Fruit fly (Drosophila melanogaster): ENCODE measurements around the gene Ibf2.

Ibf2 gene

dm6 chr3R:9258252-9259225 lies at the start of gene Ibf2, which contains the start of gene Ibf1 (continued):
- TF ChIP-seq Dek (tag; optimal IDR thresholded peaks at IDR 0.05): no peak
- TF ChIP-seq CG4404 (GFP tag; IDR thresholded peaks at IDR 0.05): no peak
- TF ChIP-seq CG7786 (GFP tag; optimal IDR thresholded peaks at IDR 0.05): no peak

- TF ChIP-seq CG3407 (GFP tag; optimal IDR thresholded peaks at IDR 0.05) (no peak), nerfin-1 (tag; optimal IDR thresholded peaks at IDR 0.05) (no peak), Hr39 (optimal IDR thresholded peaks at IDR 0.05) (peak; percentile 74), dan (GFP tag; IDR thresholded peaks at IDR 0.05) (0 out of 2 replicates have a peak, but pooled peaks have one; percentile 23), exex (tag; optimal IDR thresholded peaks at IDR 0.05) (no peak), Hmx (GFP tag; optimal IDR thresholded peaks at IDR 0.05) (no peak), fd96Cb (tag; optimal IDR thresholded peaks at IDR 0.05) (no peak), CG6175 (GFP tag; IDR thresholded peaks at IDR 0.05) (no peak), rib (GFP tag; IDR thresholded peaks at IDR 0.05) (no peak), CG9215 (GFP tag; IDR thresholded peaks at IDR 0.05) (no peak), chm (GFP tag; IDR thresholded peaks at IDR 0.05) (no peak), ssp (GFP tag; IDR thresholded peaks at IDR 0.05) (0 out of 2 replicates have a peak, but pooled peaks have one; percentile 8)
Measured at dm6 chr3R:9297163-9297562, 38.9 kb upstream of the Ibf2 start.

- TF ChIP-seq Nf-YA (GFP tag; IDR thresholded peaks at IDR 0.05) (no peak), Ets65A (GFP tag) (peak; percentile 93)
Measured at dm6 chr3R:9287710-9288109, 29.4 kb upstream of the Ibf2 start.

dm6 chr3R:9266765-9267164 lies 8.5 kb upstream of the Ibf2 start, which contains the start of the genes TrpRS and Vps16A:
Gene TrpRS, minus strand, starts transcription at chr3R:9266904.
Gene Vps16A, plus strand, starts transcription at chr3R:9267019.
- TF ChIP-seq CG12155 (GFP tag; optimal IDR thresholded peaks at IDR 0.05) (no peak), fru (optimal IDR thresholded peaks at IDR 0.05) (no peak), CG32772 (GFP tag; IDR thresholded peaks at IDR 0.05) (no peak), ap (GFP tag; IDR thresholded peaks at IDR 0.05) (no peak), Dad (GFP tag; optimal IDR thresholded peaks at IDR 0.05) (no peak), lov (optimal IDR thresholded peaks at IDR 0.05) (no peak), lov (GFP tag; IDR thresholded peaks at IDR 0.05) (no peak), salm (tag; optimal IDR thresholded peaks at IDR 0.05) (no peak), Dfd (GFP tag; optimal IDR thresholded peaks at IDR 0.05) (no peak), CG3995 (GFP tag; optimal IDR thresholded peaks at IDR 0.05) (peak; percentile 78), CG30403 (GFP tag; optimal IDR thresholded peaks at IDR 0.05) (no peak), Gsc (GFP tag; IDR thresholded peaks at IDR 0.05) (no peak), BtbVII (GFP tag; optimal IDR thresholded peaks at IDR 0.05) (no peak), CG16813 (GFP tag; IDR thresholded peaks at IDR 0.05; ENCODE audit: partially characterized antibody) (peak; percentile 98), Rfx (GFP tag; IDR thresholded peaks at IDR 0.05) (peak; percentile 55), NC2α (GFP tag; optimal IDR thresholded peaks at IDR 0.05) (no peak), chinmo (GFP tag; IDR thresholded peaks at IDR 0.05; ENCODE audit: partially characterized antibody) (peak; percentile 100), H2.0 (GFP tag; IDR thresholded peaks at IDR 0.05) (no peak), CG13424 (tag; optimal IDR thresholded peaks at IDR 0.05) (peak; percentile 5), CG18764 (GFP tag; optimal IDR thresholded peaks at IDR 0.05) (peak; percentile 13), CG31365 (tag; optimal IDR thresholded peaks at IDR 0.05) (no peak), B-H2 (GFP tag; optimal IDR thresholded peaks at IDR 0.05) (peak; percentile 50), CG10654 (GFP tag; optimal IDR thresholded peaks at IDR 0.05) (no peak), cas (GFP tag; IDR thresholded peaks at IDR 0.05) (no peak), jigr1 (GFP tag; IDR thresholded peaks at IDR 0.05) (no peak), chm (GFP tag; IDR thresholded peaks at IDR 0.05) (no peak), gsb (GFP tag; IDR thresholded peaks at IDR 0.05) (no peak), Dll (GFP tag; IDR thresholded peaks at IDR 0.05; ENCODE audit: partially characterized antibody) (peak; percentile 96), toy (GFP tag; IDR thresholded peaks at IDR 0.05) (no peak), Six4 (GFP tag; optimal IDR thresholded peaks at IDR 0.05) (no peak), CG13287 (GFP tag; IDR thresholded peaks at IDR 0.05; ENCODE audit: partially characterized antibody) (peak; percentile 99)

Measured in whole organism, embryonic.